Worm (Caenorhabditis elegans): ENCODE results near the gene ZK1290.11.

ZK1290.11 gene

ce11 chrII:7561494-7561893 lies at the start of gene ZK1290.11, which contains the start of gene ZK1290.1:
Gene ZK1290.11, minus strand, starts transcription at chrII:7561594.
Gene ZK1290.1, plus strand, starts transcription at chrII:7561764.
- TF ChIP-seq unc-62 (GFP tag; optimal IDR thresholded peaks at IDR 0.05), result no peak

ce11 chrII:7607953-7608352 lies 46.6 kb upstream of the ZK1290.11 start, which contains the start of gene lips-17:
Gene lips-17, plus strand, starts transcription at chrII:7608253.
- no peak for TF ChIP-seq unc-62 (GFP tag; optimal IDR thresholded peaks at IDR 0.05)

ce11 chrII:7605306-7605705 lies 43.9 kb upstream of the ZK1290.11 start, which contains the start of gene osm-8:
Gene osm-8, minus strand, starts transcription at chrII:7605406.
- no peak for TF ChIP-seq unc-62 (GFP tag; optimal IDR thresholded peaks at IDR 0.05)

- TF ChIP-seq unc-62 (GFP tag; optimal IDR thresholded peaks at IDR 0.05), result no peak
Observed at ce11 chrII:7599357-7599756, 38.0 kb upstream of the ZK1290.11 start, which contains the start of gene npp-21. Gene npp-21, plus strand, starts transcription at chrII:7599657.

ce11 chrII:7598702-7599314 lies 37.4 kb upstream of the ZK1290.11 start, which contains the start of gene pgam-5:
Gene pgam-5, minus strand, starts transcription at chrII:7598752.
- TF ChIP-seq unc-62 (GFP tag; optimal IDR thresholded peaks at IDR 0.05), result no peak

ce11 chrII:7594812-7595211 lies 33.4 kb upstream of the ZK1290.11 start, which contains the start of gene syd-1:
Gene syd-1, minus strand, starts transcription at chrII:7594912.
- no peak for TF ChIP-seq unc-62 (GFP tag; optimal IDR thresholded peaks at IDR 0.05)

- TF ChIP-seq unc-62 (GFP tag; optimal IDR thresholded peaks at IDR 0.05), result no peak
Observed at ce11 chrII:7594262-7594661, 32.9 kb upstream of the ZK1290.11 start.

ce11 chrII:7593227-7593626 lies 31.8 kb upstream of the ZK1290.11 start:
- TF ChIP-seq unc-62 (GFP tag; optimal IDR thresholded peaks at IDR 0.05), result no peak

ce11 chrII:7588295-7588694 lies 26.9 kb upstream of the ZK1290.11 start:
- no peak for TF ChIP-seq unc-62 (GFP tag; optimal IDR thresholded peaks at IDR 0.05)

- TF ChIP-seq unc-62 (GFP tag; optimal IDR thresholded peaks at IDR 0.05), result no peak
Observed at ce11 chrII:7583555-7583954, 22.2 kb upstream of the ZK1290.11 start, which contains the start of gene mks-3. Gene mks-3, minus strand, starts transcription at chrII:7583655.

ce11 chrII:7577412-7577811 lies 16.0 kb upstream of the ZK1290.11 start, which contains the start of gene F35D2.6:
Gene F35D2.6, plus strand, starts transcription at chrII:7577712.
- TF ChIP-seq unc-62 (GFP tag; optimal IDR thresholded peaks at IDR 0.05), result no peak

- TF ChIP-seq unc-62 (GFP tag; optimal IDR thresholded peaks at IDR 0.05), result no peak
Observed at ce11 chrII:7575614-7576013, 14.2 kb upstream of the ZK1290.11 start, which contains the start of gene F35D2.1. Gene F35D2.1, plus strand, starts transcription at chrII:7575914.

ce11 chrII:7574143-7574542 lies 12.7 kb upstream of the ZK1290.11 start, which contains the start of gene F35D2.2:
Gene F35D2.2, plus strand, starts transcription at chrII:7574443.
- no peak for TF ChIP-seq unc-62 (GFP tag; optimal IDR thresholded peaks at IDR 0.05)

- TF ChIP-seq unc-62 (GFP tag; optimal IDR thresholded peaks at IDR 0.05), result no peak
Observed at ce11 chrII:7570820-7571219, 9.4 kb upstream of the ZK1290.11 start.

ce11 chrII:7570305-7570704 lies 8.9 kb upstream of the ZK1290.11 start, which contains the start of gene F35D2.3:
Gene F35D2.3, plus strand, starts transcription at chrII:7570605.
- no peak for TF ChIP-seq unc-62 (GFP tag; optimal IDR thresholded peaks at IDR 0.05)

- no peak for TF ChIP-seq unc-62 (GFP tag; optimal IDR thresholded peaks at IDR 0.05)
Observed at ce11 chrII:7562616-7563015, 1.2 kb upstream of the ZK1290.11 start.

- no peak for TF ChIP-seq unc-62 (GFP tag; optimal IDR thresholded peaks at IDR 0.05)
Observed at ce11 chrII:7560844-7561243, 550 bp downstream of the ZK1290.11 start.
